Fruit fly (Drosophila melanogaster) whole organism, adult: ENCODE data around the gene CG14195.

Experiments used
- CG7101 ChIP-seq: fragments of 200-800 bp; sonication (Bioruptor generic); optimal IDR thresholded peaks from 2 replicates; lab custom pipeline; 2018; ENCODE audit warnings: missing biosample characterization, mild to moderate bottlenecking, missing genetic modification characterization, moderate library complexity
- bab1 ChIP-seq: fragments of 200-800 bp; sonication (Bioruptor generic); optimal IDR thresholded peaks from 3 replicates; lab custom pipeline; 2019; ENCODE audit warnings: missing biosample characterization, mild to moderate bottlenecking, missing genetic modification characterization, moderate library complexity
- cnc ChIP-seq, 2 experiments: fragments of >200 bp; optimal IDR thresholded peaks; 2 replicates each; lab custom pipeline; 2017
- pad ChIP-seq: fragments of 200-800 bp; sonication (Bioruptor generic); optimal IDR thresholded peaks from 3 replicates; lab custom pipeline; 2017; ENCODE audit warnings: missing biosample characterization, missing genetic modification characterization, mild to moderate bottlenecking, moderate library complexity, missing genetic modification reagents

dm6 chrX:19170791-19171190 lies 41.1 kb downstream of the CG14195 start, which contains the start of gene Inx5:
- no peak for TF ChIP-seq pad
- no peak for TF ChIP-seq bab1 (GFP tag; lab: Kevin White, UChicago)
- no peak for TF ChIP-seq CG7101 (tag; lab: Kevin White, UChicago)
- no peak for TF ChIP-seq cnc (optimal IDR thresholded peaks at IDR 0.05; lab: Kevin White, UChicago)
